Fruit fly (Drosophila melanogaster): ENCODE data around the gene Actn3.

Gene Actn3

DNA sequence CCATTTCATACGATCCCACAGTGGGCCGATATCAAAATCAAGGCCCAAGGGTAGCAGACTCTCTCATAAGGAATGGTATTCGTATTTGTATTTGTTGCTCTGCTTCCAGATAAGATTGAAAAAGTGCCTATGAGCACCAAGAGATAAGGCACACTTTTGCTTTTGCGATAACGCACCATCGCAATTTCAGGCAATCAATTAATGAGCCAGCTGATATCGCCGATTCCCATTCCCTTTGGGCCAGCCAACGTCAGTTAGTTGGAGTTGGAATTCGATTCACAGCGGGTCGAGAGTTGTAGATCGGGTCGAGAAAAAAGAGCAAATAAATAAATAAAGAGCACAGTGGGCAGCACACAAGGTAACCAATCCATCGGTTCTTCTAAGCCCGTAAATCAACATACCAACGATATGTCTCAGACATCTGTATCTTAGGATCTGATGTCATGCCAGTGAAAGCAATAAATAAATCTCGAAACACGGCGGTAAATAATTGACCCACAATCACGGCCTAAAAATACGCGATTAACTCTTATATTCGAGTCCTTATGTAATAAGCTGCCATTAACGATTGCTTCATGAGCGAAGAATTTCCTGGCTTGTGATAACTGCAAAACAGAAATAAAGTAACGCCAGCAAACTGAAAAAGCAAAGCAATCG, 30.6 kb upstream of the Actn3 start, which contains the start of gene CG8907:
Gene CG8907, plus strand, starts transcription at position 252 of the 657 bp plus-strand sequence.
- no peak for TF ChIP-seq ovo (GFP tag; optimal IDR thresholded peaks at IDR 0.05)
- TF ChIP-seq pad (GFP tag; optimal IDR thresholded peaks at IDR 0.05): no peak
- TF ChIP-seq tj (GFP tag; optimal IDR thresholded peaks at IDR 0.05): no peak
- no peak for TF ChIP-seq CG7101 (tag; optimal IDR thresholded peaks at IDR 0.05)
- no peak for TF ChIP-seq CG7045 (GFP tag; optimal IDR thresholded peaks at IDR 0.05)
- no peak for TF ChIP-seq toe (GFP tag; optimal IDR thresholded peaks at IDR 0.05)
- peak; percentile 20 for TF ChIP-seq cic (GFP tag; optimal IDR thresholded peaks at IDR 0.05)
- no peak for TF ChIP-seq cnc (optimal IDR thresholded peaks at IDR 0.05)
- peak; percentile 46 for TF ChIP-seq kay (GFP tag; ENCODE audit: borderline replicate concordance)
- no peak for TF ChIP-seq CG5204 (GFP tag; optimal IDR thresholded peaks at IDR 0.05)
- no peak for TF ChIP-seq CG33017 (tag; optimal IDR thresholded peaks at IDR 0.05)
- TF ChIP-seq CG12768 (GFP tag; optimal IDR thresholded peaks at IDR 0.05): no peak
- no peak for TF ChIP-seq Mnt (GFP tag; optimal IDR thresholded peaks at IDR 0.05)
- no peak for TF ChIP-seq CG14711 (tag; optimal IDR thresholded peaks at IDR 0.05)

DNA sequence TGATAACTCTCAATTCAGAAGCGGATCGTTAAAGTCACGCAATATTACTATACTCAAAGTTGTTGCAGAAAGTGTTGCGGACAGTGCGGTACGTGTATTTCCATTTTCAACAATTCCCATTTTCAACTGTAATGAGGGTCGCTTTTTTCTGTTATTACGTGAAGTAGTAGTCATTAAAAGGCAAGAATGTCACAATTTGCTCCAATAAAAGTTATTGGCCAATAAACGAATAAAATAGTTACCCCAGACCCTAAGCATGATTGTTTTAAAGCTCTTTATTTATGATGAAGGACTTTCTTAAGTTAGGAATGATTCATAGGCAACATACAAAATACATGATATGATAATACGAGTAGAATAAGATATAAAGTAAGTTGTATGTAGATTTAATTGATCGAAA, 29.7 kb upstream of the Actn3 start:
- TF ChIP-seq toe (GFP tag; optimal IDR thresholded peaks at IDR 0.05): no peak
- TF ChIP-seq CG11617 (GFP tag; optimal IDR thresholded peaks at IDR 0.05): no peak

DNA sequence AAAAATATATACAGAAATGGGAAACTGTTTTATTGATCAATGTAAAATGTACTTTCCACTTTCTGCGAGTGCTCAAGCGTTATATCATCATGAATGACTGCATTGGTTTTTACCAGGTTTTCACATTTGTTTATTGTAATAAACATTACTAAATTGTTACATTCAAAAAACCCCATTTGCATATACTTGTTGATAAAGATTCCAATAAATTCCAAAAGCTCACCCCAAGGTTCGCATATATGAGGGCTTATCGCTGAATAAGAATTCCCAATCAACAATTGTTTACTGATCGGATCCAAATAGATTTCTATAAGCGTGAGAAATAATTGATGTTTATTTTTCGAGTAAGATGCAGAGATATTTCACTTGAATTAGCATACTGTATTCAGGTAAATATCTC, 25.9 kb upstream of the Actn3 start:
- TF ChIP-seq Hr96 (GFP tag; optimal IDR thresholded peaks at IDR 0.05) (no peak), CG33017 (tag; optimal IDR thresholded peaks at IDR 0.05) (no peak), Clk (GFP tag; optimal IDR thresholded peaks at IDR 0.05) (no peak)

DNA sequence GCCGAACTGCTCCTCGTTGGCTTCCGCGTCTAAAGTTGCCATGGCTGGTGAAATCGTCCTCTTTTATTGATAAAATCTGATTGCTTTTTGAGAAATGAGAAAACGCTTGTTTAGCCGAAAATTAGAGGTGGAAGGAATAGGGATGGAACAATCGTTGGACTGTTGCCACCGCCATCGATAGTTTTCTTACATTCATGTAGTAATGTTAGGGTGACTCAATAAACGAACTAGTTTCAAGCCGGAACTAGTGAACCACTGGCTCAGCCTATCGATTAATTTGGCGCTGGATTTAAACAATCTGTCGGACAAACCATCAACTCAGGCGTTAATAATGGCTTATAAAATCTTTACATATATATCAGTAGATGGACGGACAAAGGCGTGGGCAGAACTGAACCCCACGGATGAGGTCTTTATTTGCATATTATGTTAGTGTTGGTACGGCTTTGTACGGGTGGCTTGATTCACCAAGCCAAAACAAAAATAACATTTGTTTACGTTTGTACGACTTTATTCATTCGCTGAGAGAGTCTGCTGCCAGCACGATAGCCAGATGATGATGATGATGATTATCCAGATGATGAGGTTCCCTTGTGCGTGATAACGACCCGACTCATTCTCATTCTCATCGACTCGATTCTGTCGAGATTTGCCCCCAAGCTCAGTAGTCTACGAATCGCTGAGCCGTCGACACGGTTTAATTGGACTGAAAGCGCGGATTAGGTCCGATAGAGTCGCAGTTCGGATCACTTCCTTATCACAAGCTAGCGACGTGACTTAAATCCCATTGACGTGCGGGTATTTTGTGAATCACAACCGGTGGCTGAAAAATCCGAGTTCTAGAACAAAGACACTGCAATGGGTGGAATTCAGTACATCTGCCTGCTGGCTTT, 24.9 kb upstream of the Actn3 start, which contains the start of the genes Sf3a1 and Irc:
Gene Sf3a1, minus strand, starts transcription at position 138 of the 893 bp plus-strand sequence.
Gene Irc, plus strand, starts transcription at position 658 of the 893 bp plus-strand sequence.
- peak; percentile 45 for TF ChIP-seq bab1 (GFP tag; optimal IDR thresholded peaks at IDR 0.05)
- peak; percentile 94 for TF ChIP-seq kay (GFP tag; ENCODE audit: borderline replicate concordance)
- TF ChIP-seq cic (GFP tag; optimal IDR thresholded peaks at IDR 0.05): peak; percentile 87
- TF ChIP-seq toe (GFP tag; optimal IDR thresholded peaks at IDR 0.05): no peak
- peak; percentile 26 for TF ChIP-seq CG1620 (GFP tag; optimal IDR thresholded peaks at IDR 0.05)
- no peak for TF ChIP-seq tj (GFP tag; optimal IDR thresholded peaks at IDR 0.05)
- no peak for TF ChIP-seq CG5204 (GFP tag; optimal IDR thresholded peaks at IDR 0.05)
- TF ChIP-seq CG14711 (tag; optimal IDR thresholded peaks at IDR 0.05): no peak
- no peak for TF ChIP-seq cnc (optimal IDR thresholded peaks at IDR 0.05)
- TF ChIP-seq CG7045 (GFP tag; optimal IDR thresholded peaks at IDR 0.05): no peak
- peak; percentile 44 for TF ChIP-seq Mnt (GFP tag; optimal IDR thresholded peaks at IDR 0.05)
- no peak for TF ChIP-seq pad (GFP tag; optimal IDR thresholded peaks at IDR 0.05)
- no peak for TF ChIP-seq CG33017 (tag; optimal IDR thresholded peaks at IDR 0.05)
- no peak for TF ChIP-seq Clk (GFP tag; optimal IDR thresholded peaks at IDR 0.05)
- peak; percentile 19 for TF ChIP-seq Crg-1 (GFP tag; optimal IDR thresholded peaks at IDR 0.05)
- no peak for TF ChIP-seq ovo (GFP tag; optimal IDR thresholded peaks at IDR 0.05)
- TF ChIP-seq Hr96 (GFP tag; optimal IDR thresholded peaks at IDR 0.05): peak; percentile 25
- TF ChIP-seq CG7101 (tag; optimal IDR thresholded peaks at IDR 0.05): peak; percentile 20
- peak; percentile 73 for TF ChIP-seq CG12768 (GFP tag; optimal IDR thresholded peaks at IDR 0.05)
- TF ChIP-seq CG11617 (GFP tag; optimal IDR thresholded peaks at IDR 0.05): no peak

DNA sequence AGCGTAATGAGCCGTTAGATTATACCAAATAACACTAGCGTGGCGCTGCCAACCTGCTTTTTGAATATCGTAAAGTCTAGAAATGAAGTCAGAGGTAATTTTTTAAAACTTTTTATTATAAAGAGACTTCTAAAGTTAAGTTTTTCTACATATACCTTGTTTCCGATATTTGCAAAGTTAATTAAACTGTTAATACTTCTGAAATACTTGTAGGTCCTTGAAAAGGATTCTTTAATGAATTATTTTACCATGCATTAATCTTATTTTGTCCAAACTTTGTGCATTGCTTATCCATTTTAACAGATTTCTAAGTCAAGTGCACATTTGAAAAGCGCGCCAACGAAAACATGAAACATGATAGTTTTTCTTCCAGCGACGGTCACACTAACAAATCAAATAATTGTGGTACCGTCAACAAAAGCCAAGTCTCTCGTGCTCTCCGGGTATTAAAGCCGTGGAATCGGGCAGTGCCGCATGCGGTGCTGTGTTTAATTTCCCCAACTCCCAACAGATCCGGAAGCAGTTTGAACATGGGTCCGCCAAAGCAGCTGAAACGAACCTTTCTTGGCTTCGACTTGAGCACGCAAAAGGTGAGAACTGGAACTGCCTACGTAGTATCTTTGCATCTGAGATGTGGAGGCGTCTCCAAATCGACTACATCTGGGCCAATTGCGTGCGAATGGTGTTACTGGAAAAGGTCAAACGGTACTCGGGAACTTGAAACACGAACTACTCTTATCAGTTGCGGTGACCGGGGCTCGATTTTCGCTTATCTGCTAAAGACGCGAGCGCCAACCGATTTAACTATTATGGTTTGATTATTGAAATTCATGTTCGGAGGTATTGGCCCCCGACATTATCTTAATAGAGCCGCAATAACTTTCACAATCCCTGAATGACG, 18.7 kb upstream of the Actn3 start, which contains the start of the genes EMC2A and CG3534:
Gene EMC2A, minus strand, starts transcription at position 13 of the 901 bp plus-strand sequence.
Gene CG3534, plus strand, starts transcription at position 388 of the 901 bp plus-strand sequence.
- TF ChIP-seq CG33017 (tag; optimal IDR thresholded peaks at IDR 0.05): no peak
- no peak for TF ChIP-seq tj (GFP tag; optimal IDR thresholded peaks at IDR 0.05)
- TF ChIP-seq CG7045 (GFP tag; optimal IDR thresholded peaks at IDR 0.05): no peak
- TF ChIP-seq CG12768 (GFP tag; optimal IDR thresholded peaks at IDR 0.05): no peak
- no peak for TF ChIP-seq Hr96 (GFP tag; optimal IDR thresholded peaks at IDR 0.05)
- TF ChIP-seq CG5204 (GFP tag; optimal IDR thresholded peaks at IDR 0.05): no peak
- no peak for TF ChIP-seq cic (GFP tag; optimal IDR thresholded peaks at IDR 0.05)
- no peak for TF ChIP-seq CG1620 (GFP tag; optimal IDR thresholded peaks at IDR 0.05)
- peak; percentile 13 for TF ChIP-seq Mnt (GFP tag; optimal IDR thresholded peaks at IDR 0.05)
- peak; percentile 62 for TF ChIP-seq kay (GFP tag; ENCODE audit: borderline replicate concordance)
- peak; percentile 8 for TF ChIP-seq pad (GFP tag; optimal IDR thresholded peaks at IDR 0.05)
- peak; percentile 24 for TF ChIP-seq toe (GFP tag; optimal IDR thresholded peaks at IDR 0.05)
- no peak for TF ChIP-seq cnc (optimal IDR thresholded peaks at IDR 0.05)
- no peak for TF ChIP-seq Clk (GFP tag; optimal IDR thresholded peaks at IDR 0.05)
- TF ChIP-seq CG11617 (GFP tag; optimal IDR thresholded peaks at IDR 0.05): no peak
- peak; percentile 49 for TF ChIP-seq bab1 (GFP tag; optimal IDR thresholded peaks at IDR 0.05)
- no peak for TF ChIP-seq CG7101 (tag; optimal IDR thresholded peaks at IDR 0.05)
- TF ChIP-seq CG14711 (tag; optimal IDR thresholded peaks at IDR 0.05): no peak
- no peak for TF ChIP-seq Crg-1 (GFP tag; optimal IDR thresholded peaks at IDR 0.05)
- TF ChIP-seq ovo (GFP tag; optimal IDR thresholded peaks at IDR 0.05): peak; percentile 7

Data from whole organism, adult.